Fruit fly (Drosophila melanogaster) whole organism, pupa: ENCODE data around the gene Eig71Eh.

Experiments used
- CG10348 ChIP-seq: fragments of 200-800 bp; sonication (Bioruptor generic); IDR thresholded peaks from 2 replicates; pipeline ENCODE4 v1.3.6; 2022; ENCODE audit warnings: missing biosample characterization, missing genetic modification characterization
- CG13204 ChIP-seq: fragments of 200-800 bp; sonication (Bioruptor generic); optimal IDR thresholded peaks from 2 replicates; lab custom pipeline; 2018; ENCODE audit warnings: missing biosample characterization, mild to moderate bottlenecking, missing genetic modification characterization, moderate library complexity
- CG15710 ChIP-seq: fragments of 200-800 bp; sonication (Bioruptor generic); optimal IDR thresholded peaks from 2 replicates; lab custom pipeline; 2018; ENCODE audit warnings: missing biosample characterization, mild to moderate bottlenecking, missing genetic modification characterization, moderate library complexity
- CG4496 ChIP-seq: fragments of 200-800 bp; sonication (Bioruptor generic); IDR thresholded peaks from 3 replicates; pipeline ENCODE4 v1.3.6; 2022; ENCODE audit warnings: missing biosample characterization, missing genetic modification characterization
- EcR ChIP-seq: fragments of 200-800 bp; sonication (Bioruptor generic); optimal IDR thresholded peaks from 3 replicates; lab custom pipeline; 2019; ENCODE audit warnings: missing biosample characterization, missing genetic modification characterization, mild to moderate bottlenecking, moderate library complexity, missing genetic modification reagents
- Ets98B ChIP-seq: fragments of 200-800 bp; sonication (Bioruptor generic); IDR thresholded peaks from 2 replicates; pipeline ENCODE4 v1.3.6; 2022; ENCODE audit warnings: missing biosample characterization, missing genetic modification characterization
- Pif1A ChIP-seq: fragments of 200-800 bp; sonication (Bioruptor generic); optimal IDR thresholded peaks from 3 replicates; lab custom pipeline; 2016; ENCODE audit warnings: missing biosample characterization, missing genetic modification characterization
- rn ChIP-seq: fragments of 200-800 bp; sonication (Bioruptor generic); IDR thresholded peaks from 2 replicates; pipeline ENCODE4 v1.3.6; 2022; ENCODE audit warnings: missing biosample characterization, missing genetic modification characterization

DNA sequence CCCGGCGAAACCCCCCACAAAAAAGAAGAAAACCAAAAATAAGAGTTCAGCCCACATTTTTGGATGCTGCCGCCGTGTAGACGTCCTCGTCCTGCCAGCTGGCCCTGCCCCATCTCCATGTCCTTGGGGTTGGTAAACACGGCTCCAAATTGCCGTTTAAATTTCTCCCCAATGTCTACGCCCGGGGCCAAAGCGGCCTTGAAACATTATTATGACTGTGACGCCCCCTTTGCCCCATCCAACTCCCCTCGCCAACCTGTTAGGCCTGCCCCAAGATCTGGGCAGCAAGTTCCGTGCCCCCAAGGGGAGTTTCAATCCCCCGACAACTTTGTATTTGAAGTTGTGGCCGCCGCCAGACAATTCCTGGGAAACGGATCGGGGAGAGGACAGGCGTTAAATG lies 42.3 kb downstream of the Eig71Eh start:
- no peak for TF ChIP-seq CG15710
- no peak for TF ChIP-seq Pif1A (GFP tag; lab: Kevin White, UChicago)
- TF ChIP-seq CG4496, result no peak
- TF ChIP-seq EcR (GFP tag; lab: Kevin White, UChicago), result no peak
- TF ChIP-seq rn (GFP tag; lab: Robert Waterston, UW), result no peak
- no peak for TF ChIP-seq CG13204 (GFP tag; lab: Kevin White, UChicago)
- no peak for TF ChIP-seq CG10348 (GFP tag; lab: Robert Waterston, UW)
- no peak for TF ChIP-seq Ets98B
